Fruit fly (Drosophila melanogaster): ENCODE measurements around the gene CG16762.

dm6 chr3L:2489855-2490254 lies 14.4 kb upstream of the CG16762 start:
- TF ChIP-seq toe (GFP tag; optimal IDR thresholded peaks at IDR 0.05) (no peak), CG33017 (tag; optimal IDR thresholded peaks at IDR 0.05) (no peak)
